Fruit fly (Drosophila melanogaster) whole organism, embryonic: ENCODE measurements around the gene Papss.

Source experiments
- BEAF-32 ChIP-seq: fragments of 200-800 bp; sonication (Bioruptor generic); optimal IDR thresholded peaks from 3 replicates; lab custom pipeline; 2017; ENCODE audit warnings: missing biosample characterization, missing genetic modification characterization, mild to moderate bottlenecking, moderate library complexity, missing genetic modification reagents
- Bgb ChIP-seq: fragments of 200-800 bp; sonication (Bioruptor generic); IDR thresholded peaks from 2 replicates; pipeline ENCODE4 v1.3.6; 2022; ENCODE audit warnings: missing biosample characterization, missing genetic modification characterization; ENCODE audit not compliant: partially characterized antibody
- CG12299 ChIP-seq: fragments of 200-800 bp; sonication (Bioruptor generic); optimal IDR thresholded peaks from 2 replicates; lab custom pipeline; 2018; ENCODE audit warnings: missing biosample characterization, mild to moderate bottlenecking, missing genetic modification characterization
- CG13287 ChIP-seq: fragments of 200-800 bp; sonication (Bioruptor generic); IDR thresholded peaks from 2 replicates; pipeline ENCODE4 v1.3.6; 2022; ENCODE audit warnings: missing biosample characterization, missing genetic modification characterization; ENCODE audit not compliant: partially characterized antibody
- CG14667 ChIP-seq: fragments of 200-800 bp; sonication (Bioruptor generic); IDR thresholded peaks from 2 replicates; pipeline ENCODE4 v1.3.6; 2022; ENCODE audit warnings: missing biosample characterization, missing genetic modification characterization
- CG15696 ChIP-seq: fragments of 200-800 bp; sonication (Bioruptor generic); optimal IDR thresholded peaks from 2 replicates; lab custom pipeline; 2019; ENCODE audit warnings: missing biosample characterization, mild to moderate bottlenecking, missing genetic modification characterization, moderate library complexity
- CG2116 ChIP-seq: fragments of 200-800 bp; sonication (Bioruptor generic); optimal IDR thresholded peaks from 3 replicates; lab custom pipeline; 2018; ENCODE audit warnings: missing biosample characterization, mild to moderate bottlenecking, missing genetic modification characterization
- CG2129 ChIP-seq: fragments of 200-800 bp; sonication (Bioruptor generic); IDR thresholded peaks from 2 replicates; pipeline ENCODE4 v1.3.6; 2022; ENCODE audit warnings: missing biosample characterization, missing genetic modification characterization; ENCODE audit not compliant: partially characterized antibody
- CG2202 ChIP-seq: fragments of 200-800 bp; sonication (Bioruptor generic); optimal IDR thresholded peaks from 2 replicates; lab custom pipeline; 2018; ENCODE audit warnings: missing biosample characterization, mild to moderate bottlenecking, missing genetic modification characterization
- CG31224 ChIP-seq: fragments of 200-800 bp; sonication (Bioruptor generic); IDR thresholded peaks from 2 replicates; pipeline ENCODE4 v1.3.6; 2022; ENCODE audit warnings: missing biosample characterization, missing genetic modification characterization
- CG34224 ChIP-seq: fragments of 200-800 bp; sonication (Bioruptor generic); IDR thresholded peaks from 3 replicates; pipeline ENCODE4 v1.3.6; 2022; ENCODE audit warnings: missing biosample characterization, missing genetic modification characterization; ENCODE audit not compliant: partially characterized antibody
- CG4707 ChIP-seq: fragments of 200-800 bp; sonication (Bioruptor generic); optimal IDR thresholded peaks from 2 replicates; lab custom pipeline; 2018; ENCODE audit warnings: missing biosample characterization, mild to moderate bottlenecking, missing genetic modification characterization, moderate library complexity
- CG7963 ChIP-seq: fragments of 200-800 bp; sonication (Bioruptor generic); IDR thresholded peaks from 3 replicates; pipeline ENCODE4 v1.3.6; 2022; ENCODE audit warnings: missing biosample characterization, missing genetic modification characterization; ENCODE audit not compliant: partially characterized antibody
- Dll ChIP-seq: fragments of 200-800 bp; sonication (Bioruptor generic); IDR thresholded peaks from 4 replicates; pipeline ENCODE4 v1.3.6; 2022; ENCODE audit warnings: missing biosample characterization, missing genetic modification characterization; ENCODE audit not compliant: partially characterized antibody
- E2f2 ChIP-seq: fragments of 200-800 bp; sonication (Bioruptor generic); IDR thresholded peaks from 2 replicates; pipeline ENCODE4 v1.3.6; 2022; ENCODE audit warnings: missing biosample characterization, missing genetic modification characterization
- Ets65A ChIP-seq: fragments of 200-800 bp; sonication (Bioruptor generic); peaks from one replicate; lab custom pipeline; 2016; ENCODE audit warnings: missing biosample characterization, missing genetic modification characterization
- HLH4C ChIP-seq: fragments of 200-800 bp; sonication (Bioruptor generic); IDR thresholded peaks from 3 replicates; pipeline ENCODE4 v1.3.6; 2022; ENCODE audit warnings: missing biosample characterization, missing genetic modification characterization; ENCODE audit not compliant: partially characterized antibody
- MBD-R2 ChIP-seq: fragments of 200-800 bp; sonication (Bioruptor generic); IDR thresholded peaks from 2 replicates; pipeline ENCODE4 v1.3.6; 2022; ENCODE audit warnings: missing biosample characterization, missing genetic modification characterization
- NFAT ChIP-seq: fragments of 200-800 bp; sonication (Bioruptor generic); IDR thresholded peaks from 2 replicates; pipeline ENCODE4 v1.3.6; 2022; ENCODE audit warnings: missing biosample characterization, missing genetic modification characterization
- Opbp ChIP-seq: fragments of 200-800 bp; sonication (Bioruptor generic); IDR thresholded peaks from 3 replicates; pipeline ENCODE4 v1.3.6; 2022; ENCODE audit warnings: missing biosample characterization, missing genetic modification characterization; ENCODE audit not compliant: partially characterized antibody
- Scr ChIP-seq: fragments of 200-800 bp; sonication (Bioruptor generic); IDR thresholded peaks from 2 replicates; pipeline ENCODE4 v1.3.6; 2022; ENCODE audit warnings: missing biosample characterization, missing genetic modification characterization; ENCODE audit not compliant: partially characterized antibody
- Sry-δ ChIP-seq: fragments of 200-800 bp; sonication (Bioruptor generic); optimal IDR thresholded peaks from 2 replicates; lab custom pipeline; 2016; ENCODE audit warnings: missing biosample characterization, missing genetic modification characterization
- amos ChIP-seq: fragments of 200-800 bp; sonication (Bioruptor generic); IDR thresholded peaks from 2 replicates; pipeline ENCODE4 v1.3.6; 2022; ENCODE audit warnings: missing biosample characterization, missing genetic modification characterization; ENCODE audit not compliant: partially characterized antibody
- aop ChIP-seq: fragments of 200-800 bp; sonication (Bioruptor generic); IDR thresholded peaks from 2 replicates; pipeline ENCODE4 v1.3.6; 2022; ENCODE audit warnings: missing biosample characterization, missing genetic modification characterization
- ato ChIP-seq: fragments of 200-800 bp; sonication (Bioruptor generic); IDR thresholded peaks from 2 replicates; pipeline ENCODE4 v1.3.6; 2022; ENCODE audit warnings: missing biosample characterization, missing genetic modification characterization; ENCODE audit not compliant: partially characterized antibody
- bbx ChIP-seq: fragments of 200-800 bp; sonication (Bioruptor generic); IDR thresholded peaks from 2 replicates; pipeline ENCODE4 v1.3.6; 2022; ENCODE audit warnings: missing biosample characterization, missing genetic modification characterization; ENCODE audit not compliant: partially characterized antibody
- chinmo ChIP-seq: fragments of 200-800 bp; sonication (Bioruptor generic); IDR thresholded peaks from 4 replicates; pipeline ENCODE4 v1.3.6; 2022; ENCODE audit warnings: missing biosample characterization, missing genetic modification characterization; ENCODE audit not compliant: partially characterized antibody
- crp ChIP-seq, 2 experiments: fragments of 200-800 bp; sonication (Bioruptor generic); optimal IDR thresholded peaks; 2 replicates in 1 of 2; 3 replicates in 1 of 2; lab custom pipeline; 2017; ENCODE audit warnings: missing biosample characterization in 2 of 2, missing genetic modification characterization in 2 of 2, mild to moderate bottlenecking in 1 of 2, moderate library complexity in 1 of 2
- esg ChIP-seq: fragments of 200-800 bp; sonication (Bioruptor generic); conservative IDR thresholded peaks from 2 replicates; pipeline ENCODE4 v1.3.6; 2022; ENCODE audit warnings: missing biosample characterization, missing genetic modification characterization
- hb ChIP-seq: fragments of 200-800 bp; sonication (Bioruptor generic); IDR thresholded peaks from 3 replicates; pipeline ENCODE4 v1.3.6; 2022; ENCODE audit warnings: missing biosample characterization, missing genetic modification characterization; ENCODE audit not compliant: partially characterized antibody
- hbn ChIP-seq: fragments of 200-800 bp; sonication (Bioruptor generic); IDR thresholded peaks from 2 replicates; pipeline ENCODE4 v1.3.6; 2022; ENCODE audit warnings: missing biosample characterization, missing genetic modification characterization; ENCODE audit not compliant: partially characterized antibody
- inv ChIP-seq: fragments of 200-800 bp; sonication (Bioruptor generic); IDR thresholded peaks from 2 replicates; pipeline ENCODE4 v1.3.6; 2022; ENCODE audit warnings: missing biosample characterization, missing genetic modification characterization; ENCODE audit not compliant: partially characterized antibody
- klu ChIP-seq: fragments of 200-800 bp; sonication (Bioruptor generic); IDR thresholded peaks from 2 replicates; pipeline ENCODE4 v1.3.6; 2022; ENCODE audit warnings: missing biosample characterization, missing genetic modification characterization
- knrl ChIP-seq: fragments of 200-800 bp; sonication (Bioruptor generic); IDR thresholded peaks from 3 replicates; pipeline ENCODE4 v1.3.6; 2022; ENCODE audit warnings: missing biosample characterization, missing genetic modification characterization; ENCODE audit not compliant: partially characterized antibody
- nerfin-2 ChIP-seq: fragments of 200-800 bp; sonication (Bioruptor generic); IDR thresholded peaks from 2 replicates; pipeline ENCODE4 v1.3.6; 2022; ENCODE audit warnings: missing biosample characterization, missing genetic modification characterization; ENCODE audit not compliant: partially characterized antibody
- phol ChIP-seq: fragments of 200-800 bp; sonication (Bioruptor generic); optimal IDR thresholded peaks from 3 replicates; lab custom pipeline; 2018; ENCODE audit warnings: missing biosample characterization, mild to moderate bottlenecking, missing genetic modification characterization, moderate library complexity
- pzg ChIP-seq: fragments of 200-800 bp; sonication (Bioruptor generic); optimal IDR thresholded peaks from 3 replicates; lab custom pipeline; 2018; ENCODE audit warnings: missing biosample characterization, mild to moderate bottlenecking, missing genetic modification characterization, moderate library complexity
- ro ChIP-seq: fragments of 200-800 bp; sonication (Bioruptor generic); IDR thresholded peaks from 2 replicates; pipeline ENCODE4 v1.3.6; 2022; ENCODE audit warnings: missing biosample characterization, missing genetic modification characterization
- sna ChIP-seq: fragments of 200-800 bp; sonication (Bioruptor generic); IDR thresholded peaks from 2 replicates; pipeline ENCODE4 v1.3.6; 2022; ENCODE audit warnings: missing biosample characterization, missing genetic modification characterization; ENCODE audit not compliant: partially characterized antibody
- stwl ChIP-seq: fragments of 200-800 bp; sonication (Bioruptor generic); optimal IDR thresholded peaks from 3 replicates; lab custom pipeline; 2018; ENCODE audit warnings: missing biosample characterization, mild to moderate bottlenecking, missing genetic modification characterization, moderate library complexity
- tna ChIP-seq: fragments of 200-800 bp; sonication (Bioruptor generic); IDR thresholded peaks from 2 replicates; pipeline ENCODE4 v1.3.6; 2022; ENCODE audit warnings: missing biosample characterization, missing genetic modification characterization; ENCODE audit not compliant: partially characterized antibody
- trem ChIP-seq: fragments of 200-800 bp; optimal IDR thresholded peaks from 3 replicates; lab custom pipeline; 2019; ENCODE audit warnings: missing biosample characterization, mild to moderate bottlenecking, missing genetic modification characterization, moderate library complexity
- unc-4 ChIP-seq: fragments of 200-800 bp; sonication (Bioruptor generic); IDR thresholded peaks from 2 replicates; pipeline ENCODE4 v1.3.6; 2022; ENCODE audit warnings: missing biosample characterization, missing genetic modification characterization; ENCODE audit not compliant: partially characterized antibody
- vnd ChIP-seq: fragments of 200-800 bp; sonication (Bioruptor generic); IDR thresholded peaks from 3 replicates; pipeline ENCODE4 v1.3.6; 2022; ENCODE audit warnings: missing biosample characterization, missing genetic modification characterization; ENCODE audit not compliant: partially characterized antibody

Gene Papss

dm6 chr3L:19804908-19805307, 40.2 kb upstream of the Papss start, which contains the start of the genes TORIP and Ccdc58 (continued):
- no peak for TF ChIP-seq CG12299 (tag; lab: Kevin White, UChicago)

dm6 chr3L:19805895-19806294, 39.2 kb upstream of the Papss start, which contains the start of gene CG34116:
CG34116 (minus strand) TSS chr3L:19806036.
- TF ChIP-seq CG2202, result no peak
- peak; percentile 49; the same call in 2 of the 3 replicates for TF ChIP-seq vnd (GFP tag; lab: Robert Waterston, UW)
- TF ChIP-seq Dll (GFP tag; lab: Robert Waterston, UW), result peak; percentile 71
- no peak for TF ChIP-seq CG14667
- peak; percentile 59 for TF ChIP-seq CG34224 (GFP tag; lab: Robert Waterston, UW)
- TF ChIP-seq klu (GFP tag; lab: Robert Waterston, UW), result no peak
- no peak for TF ChIP-seq CG4707 (GFP tag; lab: Kevin White, UChicago)
- peak; percentile 19; the same call in 1 of the 2 replicates for TF ChIP-seq sna
- peak; percentile 38 for TF ChIP-seq Ets65A (GFP tag; lab: Kevin White, UChicago)
- TF ChIP-seq knrl (GFP tag; lab: Robert Waterston, UW), result peak; percentile 65; the same call in 2 of the 3 replicates
- TF ChIP-seq Opbp (GFP tag; lab: Robert Waterston, UW), result peak; percentile 57; the same call in 2 of the 3 replicates
- TF ChIP-seq esg (GFP tag; lab: Robert Waterston, UW), result no peak
- peak; percentile 61; the same call in 1 of the 2 replicates for TF ChIP-seq MBD-R2 (GFP tag; lab: Robert Waterston, UW)
- TF ChIP-seq CG2116 (GFP tag; lab: Kevin White, UChicago), result peak; percentile 24
- peak; percentile 59 for TF ChIP-seq nerfin-2 (GFP tag; lab: Robert Waterston, UW)
- TF ChIP-seq Scr (GFP tag; lab: Robert Waterston, UW), result peak; percentile 70
- TF ChIP-seq BEAF-32 (GFP tag; lab: Kevin White, UChicago), result peak; percentile 66
- TF ChIP-seq bbx (GFP tag; lab: Robert Waterston, UW), result peak; percentile 73
- TF ChIP-seq aop (GFP tag; lab: Robert Waterston, UW), result no peak
- no peak for TF ChIP-seq ro (GFP tag; lab: Robert Waterston, UW)
- TF ChIP-seq E2f2 (GFP tag; lab: Robert Waterston, UW), result peak; percentile 15; the same call in 1 of the 2 replicates
- TF ChIP-seq chinmo, result no peak
- TF ChIP-seq tna, result peak; percentile 55; the same call in 1 of the 2 replicates
- TF ChIP-seq NFAT, result no peak
- TF ChIP-seq stwl (tag; lab: Kevin White, UChicago), result peak; percentile 28
- TF ChIP-seq ato, result peak; percentile 51; the same call in 1 of the 2 replicates
- peak; percentile 71 for TF ChIP-seq CG13287 (GFP tag; lab: Robert Waterston, UW)
- TF ChIP-seq Bgb (GFP tag; lab: Robert Waterston, UW), result peak; percentile 73
- peak; percentile 41; the same call in 1 of the 2 replicates for TF ChIP-seq inv (GFP tag; lab: Robert Waterston, UW)
- peak in 1 of 2 experiments; percentile 62 for TF ChIP-seq crp (GFP tag; optimal IDR thresholded peaks at IDR 0.05; lab: Kevin White, UChicago)
- TF ChIP-seq CG2129 (GFP tag; lab: Robert Waterston, UW), result peak; percentile 36
- TF ChIP-seq unc-4 (GFP tag; lab: Robert Waterston, UW), result peak; percentile 57; the same call in 1 of the 2 replicates
- TF ChIP-seq HLH4C (GFP tag; lab: Robert Waterston, UW), result peak; percentile 67
- TF ChIP-seq Sry-δ (GFP tag; lab: Kevin White, UChicago), result peak; percentile 48
- peak; percentile 56 for TF ChIP-seq hbn (GFP tag; lab: Robert Waterston, UW)
- TF ChIP-seq phol (tag; lab: Kevin White, UChicago), result peak; percentile 30
- peak; percentile 66; the same call in 1 of the 2 replicates for TF ChIP-seq amos (GFP tag; lab: Robert Waterston, UW)
- TF ChIP-seq CG7963 (GFP tag; lab: Robert Waterston, UW), result peak; percentile 38; the same call in 2 of the 3 replicates
- no peak for TF ChIP-seq CG31224
- TF ChIP-seq trem, result peak; percentile 26
- TF ChIP-seq pzg (GFP tag; lab: Kevin White, UChicago), result peak; percentile 32
- TF ChIP-seq CG15696 (tag; lab: Kevin White, UChicago), result no peak
- peak; percentile 57; the same call in 1 of the 3 replicates for TF ChIP-seq hb (GFP tag; lab: Robert Waterston, UW)
